Worm (Caenorhabditis elegans): ENCODE data around the gene ten-1.

ce11 chrIII:6819322-6819901 lies 1.3 kb upstream of the ten-1 start, which contains the start of gene F28F5.6:
- no peak for TF ChIP-seq him-1 (tag; optimal IDR thresholded peaks at IDR 0.05)
- TF ChIP-seq dao-5 (tag; optimal IDR thresholded peaks at IDR 0.05), result no peak
- no peak for TF ChIP-seq W03F9.2 (tag; optimal IDR thresholded peaks at IDR 0.05)

Measured in whole organism, L4/young adult.